Worm (Caenorhabditis elegans) whole organism, L4 larva: ENCODE data around the gene srh-290.

Experiments
- F44E2.7 ChIP-seq: fragments of 200-800 bp; sonication (Bioruptor generic); IDR thresholded peaks from 2 replicates; pipeline ENCODE4 v2.1.2; 2022; ENCODE audit warnings: missing genetic modification characterization, missing compliant biosample characterization
- Y48G9A.11 ChIP-seq: fragments of 200-800 bp; sonication (Bioruptor generic); IDR thresholded peaks from 2 replicates; pipeline ENCODE4 v1.3.6; 2022; ENCODE audit warnings: missing genetic modification reagents, missing genetic modification characterization, missing compliant biosample characterization
- ZK546.5 ChIP-seq, 2 experiments: sonication (generic microtip); optimal IDR thresholded peaks; 2 replicates each; lab custom pipeline; 2017; ENCODE audit warnings: missing biosample characterization in 2 of 2, missing genetic modification characterization in 2 of 2
- arid-1 ChIP-seq: fragments of 200-800 bp; sonication (Bioruptor generic); conservative IDR thresholded peaks from 2 replicates; pipeline ENCODE4 v1.3.6; 2022; ENCODE audit warnings: missing genetic modification reagents, missing genetic modification characterization, missing compliant biosample characterization
- ceh-62 ChIP-seq: sonication (generic microtip); optimal IDR thresholded peaks from 2 replicates; lab custom pipeline; 2017; ENCODE audit warnings: missing biosample characterization, missing genetic modification characterization
- ctbp-1 ChIP-seq: fragments of 200-800 bp; sonication (Bioruptor generic); IDR thresholded peaks from 2 replicates; pipeline ENCODE4 v1.3.6; 2022; ENCODE audit warnings: missing genetic modification reagents, missing genetic modification characterization, missing compliant biosample characterization
- daf-19 ChIP-seq: fragments of 200-800 bp; sonication (Bioruptor generic); conservative IDR thresholded peaks from 2 replicates; pipeline ENCODE4 v1.3.6; 2022; ENCODE audit warnings: missing genetic modification characterization, missing compliant biosample characterization
- dmd-6 ChIP-seq: fragments of 200-800 bp; sonication (Bioruptor generic); IDR thresholded peaks from 2 replicates; pipeline ENCODE4 v1.3.6; 2022; ENCODE audit warnings: missing genetic modification reagents, missing genetic modification characterization, missing compliant biosample characterization
- egl-27 ChIP-seq: sonication (generic microtip); optimal IDR thresholded peaks from 3 replicates; lab custom pipeline; 2017; ENCODE audit warnings: missing biosample characterization, missing genetic modification reagents, missing genetic modification characterization
- fkh-10 ChIP-seq: fragments of 150-350 bp; optimal IDR thresholded peaks from 2 replicates; lab custom pipeline; 2014; ENCODE audit warnings: missing biosample characterization, missing genetic modification reagents, missing genetic modification characterization
- hlh-30 ChIP-seq: sonication (generic microtip); optimal IDR thresholded peaks from 2 replicates; lab custom pipeline; 2017; ENCODE audit warnings: antibody characterized with exemption, mild to moderate bottlenecking, missing genetic modification characterization, missing compliant biosample characterization; ENCODE audit not compliant: insufficient read depth
- lin-13 ChIP-seq: fragments of 150-350 bp; optimal IDR thresholded peaks from 2 replicates; lab custom pipeline; 2014; ENCODE audit warnings: missing biosample characterization, missing genetic modification reagents, missing genetic modification characterization
- lin-15B ChIP-seq: fragments of 150-350 bp; sonication (generic microtip); optimal IDR thresholded peaks from 3 replicates; lab custom pipeline; 2014; ENCODE audit warnings: missing biosample characterization, missing genetic modification characterization
- lin-29 ChIP-seq: fragments of 200-800 bp; sonication (Bioruptor generic); IDR thresholded peaks from 2 replicates; pipeline ENCODE4 v1.3.6; 2022; ENCODE audit warnings: missing genetic modification reagents, missing genetic modification characterization, missing compliant biosample characterization
- lin-38 ChIP-seq: fragments of 200-800 bp; sonication (Bioruptor generic); IDR thresholded peaks from 2 replicates; pipeline ENCODE4 v1.3.6; 2022; ENCODE audit warnings: missing genetic modification reagents, missing genetic modification characterization, missing compliant biosample characterization
- mdt-29 ChIP-seq: fragments of 200-800 bp; sonication (Bioruptor generic); IDR thresholded peaks from 2 replicates; pipeline ENCODE4 v1.3.6; 2022; ENCODE audit warnings: missing genetic modification reagents, missing genetic modification characterization, missing compliant biosample characterization
- mep-1 ChIP-seq: fragments of 150-350 bp; sonication (generic microtip); optimal IDR thresholded peaks from 3 replicates; lab custom pipeline; 2014; ENCODE audit warnings: missing biosample characterization, missing genetic modification characterization
- mxl-2 ChIP-seq: fragments of 200-800 bp; sonication (Bioruptor generic); conservative IDR thresholded peaks from 2 replicates; pipeline ENCODE4 v1.3.6; 2022; ENCODE audit warnings: missing genetic modification reagents, missing genetic modification characterization, missing compliant biosample characterization
- nhr-42 ChIP-seq: fragments of 200-800 bp; sonication (Bioruptor generic); IDR thresholded peaks from 2 replicates; pipeline ENCODE4 v1.3.6; 2022; ENCODE audit warnings: missing genetic modification characterization, missing compliant biosample characterization
- nhr-48 ChIP-seq: sonication (generic microtip); optimal IDR thresholded peaks from 2 replicates; lab custom pipeline; 2016; ENCODE audit warnings: mild to moderate bottlenecking, missing genetic modification characterization, missing compliant biosample characterization
- nhr-76 ChIP-seq: fragments of 150-350 bp; optimal IDR thresholded peaks from 2 replicates; lab custom pipeline; 2014; ENCODE audit warnings: missing biosample characterization, missing genetic modification characterization
- nhr-77 ChIP-seq: fragments of 150-350 bp; optimal IDR thresholded peaks from 2 replicates; lab custom pipeline; 2014; ENCODE audit warnings: missing biosample characterization, missing genetic modification characterization
- snpc-1.2 ChIP-seq: fragments of 200-800 bp; sonication (Bioruptor generic); IDR thresholded peaks from 2 replicates; pipeline ENCODE4 v1.3.6; 2022; ENCODE audit warnings: missing genetic modification reagents, missing genetic modification characterization, missing compliant biosample characterization
- snpc-4 ChIP-seq: fragments of 150-350 bp; optimal IDR thresholded peaks from 2 replicates; lab custom pipeline; 2014; ENCODE audit warnings: missing biosample characterization, missing genetic modification characterization
- unc-130 ChIP-seq: sonication (generic microtip); optimal IDR thresholded peaks from 2 replicates; lab custom pipeline; 2016; ENCODE audit warnings: missing genetic modification reagents, missing genetic modification characterization, missing compliant biosample characterization
- unc-39 ChIP-seq: sonication (generic microtip); optimal IDR thresholded peaks from 2 replicates; lab custom pipeline; 2017; ENCODE audit warnings: missing biosample characterization, missing genetic modification characterization
- unc-62 ChIP-seq, 3 experiments: fragments of 150-350 bp in 1 of 3; sonication (generic microtip); optimal IDR thresholded peaks in 2 of 3; peaks in 1 of 3; 1 replicate in 1 of 3; 2 replicates in 2 of 3; lab custom pipeline; 2014 to 2017; ENCODE audit warnings: missing biosample characterization in 3 of 3, missing genetic modification characterization in 3 of 3, missing genetic modification reagents in 3 of 3, missing genotype in 1 of 3
- vab-7 ChIP-seq: fragments of 200-800 bp; sonication (Bioruptor generic); IDR thresholded peaks from 2 replicates; pipeline ENCODE4 v1.3.6; 2022; ENCODE audit warnings: missing genetic modification reagents, missing genetic modification characterization, missing compliant biosample characterization
- zag-1 ChIP-seq: fragments of 150-350 bp; optimal IDR thresholded peaks from 2 replicates; lab custom pipeline; 2014; ENCODE audit warnings: missing biosample characterization, missing genetic modification characterization
- zip-11 ChIP-seq: fragments of 200-800 bp; sonication (Bioruptor generic); IDR thresholded peaks from 2 replicates; pipeline ENCODE4 v1.3.6; 2022; ENCODE audit warnings: missing genetic modification characterization, missing compliant biosample characterization
- zip-2 ChIP-seq: fragments of 150-350 bp; optimal IDR thresholded peaks from 2 replicates; lab custom pipeline; 2014; ENCODE audit warnings: missing biosample characterization, missing genetic modification characterization
- ztf-11 ChIP-seq: fragments of 150-350 bp; optimal IDR thresholded peaks from 2 replicates; lab custom pipeline; 2014; ENCODE audit warnings: missing biosample characterization, missing genetic modification characterization

srh-290 gene

DNA sequence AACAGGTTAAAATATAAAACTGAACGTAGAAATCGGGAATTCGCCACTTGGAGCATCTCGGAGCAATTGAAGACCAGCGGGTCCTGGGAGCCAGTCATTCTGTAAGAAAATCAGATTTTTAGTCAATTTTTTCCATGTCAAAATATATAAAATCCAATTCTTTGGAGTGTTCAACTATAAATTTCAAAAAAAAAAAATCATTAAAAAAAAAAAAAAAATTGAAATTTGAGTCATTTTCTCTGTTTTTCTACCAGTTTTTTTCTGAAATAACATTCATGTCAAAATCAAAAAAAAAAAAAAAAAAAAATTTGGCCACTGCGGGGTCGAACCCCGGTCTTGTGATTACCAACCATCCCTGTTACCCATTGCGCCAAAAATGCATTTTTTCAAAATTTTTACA is 6.7 kb upstream of the srh-290 start, which contains the start of gene srab-12:
Gene srab-12, minus strand, starts transcription at position 101 of the 400 bp plus-strand sequence.
- no peak for TF ChIP-seq F44E2.7 (GFP tag; lab: Robert Waterston, UW)
- no peak for TF ChIP-seq fkh-10 (GFP tag; lab: Kevin White, UChicago)
- no peak for TF ChIP-seq vab-7 (GFP tag; lab: Robert Waterston, UW)
- TF ChIP-seq dmd-6 (GFP tag; lab: Robert Waterston, UW) = no peak
- TF ChIP-seq lin-13 (GFP tag; lab: Kevin White, UChicago) = no peak
- no peak for TF ChIP-seq mep-1
- no peak for TF ChIP-seq lin-15B (tag; lab: Kevin White, UChicago)
- no peak for TF ChIP-seq ZK546.5 (tag; optimal IDR thresholded peaks at IDR 0.05; lab: Kevin White, UChicago)
- TF ChIP-seq zip-11 (GFP tag; lab: Robert Waterston, UW) = no peak

DNA sequence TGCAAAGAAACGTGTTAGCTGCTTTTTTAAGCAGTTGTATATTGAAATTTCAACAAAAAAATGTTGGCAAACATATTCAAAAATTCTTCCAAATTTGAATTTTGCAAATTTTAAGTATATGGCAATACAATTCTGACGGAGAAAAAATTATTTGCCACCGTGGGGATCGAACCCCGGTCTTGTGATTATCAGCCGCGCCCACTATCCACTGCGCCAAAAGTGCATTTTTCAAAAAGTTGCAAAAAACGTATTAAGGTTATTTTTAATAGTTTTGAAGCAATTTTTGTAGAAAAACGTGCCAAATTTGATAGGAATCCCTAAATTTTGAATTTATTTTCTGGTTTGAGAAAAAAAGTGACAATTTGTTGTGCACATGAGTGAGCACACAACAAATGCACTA is 5.9 kb upstream of the srh-290 start:
- TF ChIP-seq nhr-42 (GFP tag; lab: Robert Waterston, UW) (no peak), unc-62 (GFP tag; optimal IDR thresholded peaks at IDR 0.05 in 1 of 2; lab: Kevin White, UChicago) (peak in 1 of 2 experiments; percentile 90), unc-62 (tag; optimal IDR thresholded peaks at IDR 0.05; lab: Kevin White, UChicago) (no peak)

DNA sequence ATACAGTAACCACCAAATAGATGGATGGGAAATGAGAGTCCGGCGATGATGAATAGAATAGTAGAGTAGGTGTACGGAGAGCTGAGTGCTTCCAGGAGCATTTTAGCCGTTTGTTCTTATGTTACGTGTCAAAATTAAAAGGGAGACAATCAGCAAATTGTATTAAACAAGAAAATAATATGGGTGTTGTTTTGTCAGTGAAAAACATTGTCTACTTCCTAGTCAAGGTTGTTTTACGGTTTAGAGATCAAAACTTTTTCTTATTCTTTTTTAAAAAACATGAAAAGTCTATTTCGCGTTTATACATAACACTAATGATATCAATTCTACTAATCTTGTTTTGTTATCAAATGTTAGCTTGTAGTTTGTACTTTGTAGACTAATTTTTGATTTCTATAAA is 3.7 kb downstream of the srh-290 start, which contains the start of gene srh-289:
Gene srh-289, minus strand, starts transcription at position 101 of the 400 bp plus-strand sequence.
- no peak for TF ChIP-seq unc-39 (tag; lab: Kevin White, UChicago)
- no peak for TF ChIP-seq hlh-30 (tag; lab: Kevin White, UChicago)

DNA sequence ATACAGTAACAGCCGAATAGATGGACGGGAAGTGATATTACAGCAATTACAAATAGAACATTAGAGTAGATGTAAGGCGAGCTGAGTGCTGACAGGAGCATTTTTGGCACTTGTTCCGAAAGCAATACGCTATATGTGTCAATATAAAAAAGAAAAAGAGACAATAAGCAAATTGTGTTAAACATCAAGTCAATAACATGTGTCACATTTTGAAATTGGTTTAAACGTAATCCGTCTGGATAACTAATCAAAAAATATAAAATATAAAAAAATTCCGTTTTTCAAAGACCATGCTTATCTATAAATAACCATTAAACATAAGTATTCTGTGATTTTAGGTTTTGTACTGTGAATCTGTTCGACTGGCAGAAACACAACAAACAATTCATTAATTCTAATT is 5.4 kb downstream of the srh-290 start, which contains the start of gene srh-288:
Gene srh-288, minus strand, starts transcription at position 101 of the 400 bp plus-strand sequence.
- TF ChIP-seq unc-130 (GFP tag; lab: Kevin White, UChicago) = no peak
- no peak for TF ChIP-seq fkh-10 (GFP tag; lab: Kevin White, UChicago)
- no peak for TF ChIP-seq lin-38 (GFP tag; lab: Robert Waterston, UW)
- TF ChIP-seq lin-29 (GFP tag; lab: Robert Waterston, UW) = no peak
- TF ChIP-seq lin-13 (GFP tag; lab: Kevin White, UChicago) = no peak
- no peak for TF ChIP-seq daf-19 (GFP tag; lab: Robert Waterston, UW)
- TF ChIP-seq egl-27 (tag; lab: Kevin White, UChicago) = no peak
- TF ChIP-seq ctbp-1 (GFP tag; lab: Robert Waterston, UW) = no peak
- no peak for TF ChIP-seq zag-1
- no peak for TF ChIP-seq nhr-76 (tag; lab: Kevin White, UChicago)
- TF ChIP-seq snpc-1.2 = no peak
- TF ChIP-seq ceh-62 (tag; lab: Kevin White, UChicago) = no peak

DNA sequence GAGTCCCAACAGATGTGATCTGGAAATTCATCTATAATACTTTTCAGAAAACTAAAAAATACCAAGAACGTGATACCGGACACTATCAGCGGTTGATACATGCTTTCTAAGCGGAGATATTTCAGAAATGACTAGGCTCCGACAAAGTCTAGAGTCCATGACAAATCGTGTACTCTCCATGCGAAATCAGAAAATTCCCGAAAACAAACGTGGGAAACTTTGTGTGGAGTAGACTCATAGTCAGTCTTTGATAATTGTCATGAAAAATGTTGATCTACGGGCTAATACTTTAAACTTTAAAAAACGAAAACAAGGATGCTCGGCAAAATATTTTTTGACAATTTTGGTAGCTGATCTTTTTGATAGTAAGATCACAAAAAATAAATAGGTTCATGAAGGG is 8.5 kb downstream of the srh-290 start, which contains the start of gene srx-18:
Gene srx-18, minus strand, starts transcription at position 101 of the 400 bp plus-strand sequence.
- TF ChIP-seq zip-11 (GFP tag; lab: Robert Waterston, UW) = no peak

DNA sequence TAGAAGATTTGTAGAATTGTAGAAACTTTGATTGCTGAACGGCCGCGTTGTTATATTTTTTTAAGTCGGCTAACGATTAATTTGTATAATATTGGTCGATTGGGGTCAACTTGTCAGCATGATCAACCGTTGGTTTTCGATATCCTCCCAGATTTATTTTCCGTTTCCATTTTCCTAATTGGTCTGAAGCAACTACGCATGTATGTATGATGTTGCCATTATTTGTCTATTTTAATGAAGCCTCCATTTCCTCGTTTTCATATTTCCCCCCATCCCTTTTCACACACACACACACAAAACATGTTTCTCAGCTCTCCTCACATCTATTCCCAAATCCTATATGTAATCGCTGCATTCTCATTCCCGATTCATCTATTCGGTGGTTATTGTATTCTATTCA is 10.2 kb downstream of the srh-290 start, which contains the start of gene srh-287:
Gene srh-287, plus strand, starts transcription at position 301 of the 400 bp plus-strand sequence.
- TF ChIP-seq egl-27 (tag; lab: Kevin White, UChicago) (no peak), nhr-48 (tag; lab: Kevin White, UChicago) (no peak), mdt-29 (GFP tag; lab: Robert Waterston, UW) (no peak), ztf-11 (no peak), mxl-2 (GFP tag; lab: Robert Waterston, UW) (no peak), snpc-4 (tag; lab: Kevin White, UChicago) (no peak), nhr-77 (tag; lab: Kevin White, UChicago) (no peak), zip-2 (tag; lab: Kevin White, UChicago) (no peak), Y48G9A.11 (GFP tag; lab: Robert Waterston, UW) (no peak), arid-1 (GFP tag; lab: Robert Waterston, UW) (no peak)
